Worm (Caenorhabditis elegans) whole organism, young adult: ENCODE data around the gene rei-2.

Experiments
- Y53G8AR.9 ChIP-seq: fragments of 200-800 bp; sonication (Bioruptor generic); conservative IDR thresholded peaks from 2 replicates; pipeline ENCODE4 v1.3.6; 2022; ENCODE audit warnings: missing genetic modification reagents, missing genetic modification characterization, missing compliant biosample characterization
- fkh-3 ChIP-seq: sonication (generic microtip); optimal IDR thresholded peaks from 2 replicates; lab custom pipeline; 2016; ENCODE audit warnings: mild to moderate bottlenecking, missing genetic modification characterization, missing compliant biosample characterization
- lag-1 ChIP-seq: fragments of 200-800 bp; sonication (Bioruptor generic); IDR thresholded peaks from 2 replicates; pipeline ENCODE4 v1.3.6; 2022; ENCODE audit warnings: missing genetic modification reagents, missing genetic modification characterization, missing compliant biosample characterization
- mes-4 ChIP-seq: sonication (generic microtip); optimal IDR thresholded peaks from 2 replicates; lab custom pipeline; 2016; ENCODE audit warnings: missing genotype, missing genetic modification characterization, missing compliant biosample characterization
- mxl-1 ChIP-seq: sonication (generic microtip); optimal IDR thresholded peaks from 2 replicates; lab custom pipeline; 2016; ENCODE audit warnings: missing genetic modification characterization, missing compliant biosample characterization
- pha-4 ChIP-seq: fragments of 150-350 bp; sonication (generic microtip); optimal IDR thresholded peaks from 2 replicates; lab custom pipeline; 2014; ENCODE audit warnings: missing biosample characterization, missing genetic modification reagents, missing genetic modification characterization
- snpc-1.3 ChIP-seq: sonication (generic microtip); optimal IDR thresholded peaks from 2 replicates; lab custom pipeline; 2017; ENCODE audit warnings: missing genetic modification characterization, mild to moderate bottlenecking, missing compliant biosample characterization, antibody characterized with exemption, moderate library complexity, missing genotype, missing genetic modification reagents; ENCODE audit not compliant: insufficient read depth
- somi-1 ChIP-seq: fragments of 200-800 bp; sonication (Bioruptor generic); optimal IDR thresholded peaks from 2 replicates; lab custom pipeline; 2018; ENCODE audit warnings: mild to moderate bottlenecking, missing genetic modification characterization, missing compliant biosample characterization

ce11 chrX:1096808-1097207, 8.9 kb upstream of the rei-2 start, which contains the start of the genes pigx-1 and rme-6:
- no peak for TF ChIP-seq mxl-1 (tag; lab: Kevin White, UChicago)
- no peak for TF ChIP-seq lag-1
- TF ChIP-seq somi-1 = no peak
- TF ChIP-seq snpc-1.3 = no peak
- no peak for TF ChIP-seq fkh-3 (tag; lab: Kevin White, UChicago)
- no peak for TF ChIP-seq Y53G8AR.9
- no peak for TF ChIP-seq mes-4 (tag; lab: Kevin White, UChicago)
- no peak for TF ChIP-seq pha-4 (tag; lab: Kevin White, UChicago)
